Fruit fly (Drosophila melanogaster) whole organism, embryonic: ENCODE data around the gene Sbds.

Source experiments
- Awh ChIP-seq: fragments of 200-800 bp; sonication (Bioruptor generic); IDR thresholded peaks from 2 replicates; pipeline ENCODE4, ENCODE4 v1.3.6; 2022; ENCODE audit warnings: missing biosample characterization, missing genetic modification characterization
- Blimp-1 ChIP-seq: fragments of 200-800 bp; sonication (Bioruptor generic); optimal IDR thresholded peaks from 3 replicates; lab custom pipeline; 2018; ENCODE audit warnings: missing biosample characterization, missing genetic modification characterization, mild to moderate bottlenecking, moderate library complexity, missing genetic modification reagents
- CG10366 ChIP-seq: fragments of 200-800 bp; sonication (Bioruptor generic); IDR thresholded peaks from 2 replicates; pipeline ENCODE4 v1.3.6; 2022; ENCODE audit warnings: missing biosample characterization, missing genetic modification characterization
- CG13287 ChIP-seq: fragments of 200-800 bp; sonication (Bioruptor generic); IDR thresholded peaks from 2 replicates; pipeline ENCODE4 v1.3.6; 2022; ENCODE audit warnings: missing biosample characterization, missing genetic modification characterization; ENCODE audit not compliant: partially characterized antibody
- CG13894 ChIP-seq: fragments of 200-800 bp; sonication (Bioruptor generic); optimal IDR thresholded peaks from 3 replicates; lab custom pipeline; 2018; ENCODE audit warnings: missing biosample characterization, mild to moderate bottlenecking, missing genetic modification characterization, moderate library complexity
- CG14860 ChIP-seq: fragments of 200-800 bp; sonication (Bioruptor generic); IDR thresholded peaks from 3 replicates; pipeline ENCODE4 v1.3.6; 2022; ENCODE audit warnings: missing biosample characterization, missing genetic modification characterization; ENCODE audit not compliant: partially characterized antibody
- CG15514 ChIP-seq: fragments of 200-800 bp; sonication (Bioruptor generic); optimal IDR thresholded peaks from 3 replicates; lab custom pipeline; 2017; ENCODE audit warnings: missing biosample characterization, missing genetic modification characterization, mild to moderate bottlenecking, moderate library complexity, missing genetic modification reagents
- CG1603 ChIP-seq: fragments of 200-800 bp; sonication (Bioruptor generic); optimal IDR thresholded peaks from 2 replicates; lab custom pipeline; 2019; ENCODE audit warnings: missing biosample characterization, mild to moderate bottlenecking, missing genetic modification characterization, moderate library complexity
- CG1832 ChIP-seq: fragments of 200-800 bp; sonication (Bioruptor generic); optimal IDR thresholded peaks from 2 replicates; lab custom pipeline; 2017; ENCODE audit warnings: missing biosample characterization, mild to moderate bottlenecking, missing genetic modification characterization, inconsistent platforms
- CG2116 ChIP-seq: fragments of 200-800 bp; sonication (Bioruptor generic); optimal IDR thresholded peaks from 3 replicates; lab custom pipeline; 2018; ENCODE audit warnings: missing biosample characterization, mild to moderate bottlenecking, missing genetic modification characterization
- CG2199 ChIP-seq: fragments of 200-800 bp; sonication (Bioruptor generic); IDR thresholded peaks from 3 replicates; pipeline ENCODE4 v1.3.6; 2022; ENCODE audit warnings: missing biosample characterization, missing genetic modification characterization
- CG31388 ChIP-seq: fragments of 200-800 bp; sonication (Bioruptor generic); optimal IDR thresholded peaks from 2 replicates; lab custom pipeline; 2016; ENCODE audit warnings: missing biosample characterization, missing genetic modification characterization
- CG4707 ChIP-seq: fragments of 200-800 bp; sonication (Bioruptor generic); optimal IDR thresholded peaks from 2 replicates; lab custom pipeline; 2018; ENCODE audit warnings: missing biosample characterization, mild to moderate bottlenecking, missing genetic modification characterization, moderate library complexity
- CG6813 ChIP-seq: fragments of 200-800 bp; sonication (Bioruptor generic); optimal IDR thresholded peaks from 2 replicates; lab custom pipeline; 2017; ENCODE audit warnings: missing biosample characterization, missing genetic modification characterization, mild to moderate bottlenecking, moderate library complexity, missing genetic modification reagents
- CG7745 ChIP-seq: fragments of 200-800 bp; sonication (Bioruptor generic); optimal IDR thresholded peaks from 2 replicates; lab custom pipeline; 2018; ENCODE audit warnings: missing biosample characterization, mild to moderate bottlenecking, missing genetic modification characterization, moderate library complexity
- CG8281 ChIP-seq: fragments of 200-800 bp; sonication (Bioruptor generic); optimal IDR thresholded peaks from 2 replicates; lab custom pipeline; 2018; ENCODE audit warnings: missing biosample characterization, mild to moderate bottlenecking, missing genetic modification characterization, moderate library complexity
- CG8290 ChIP-seq, 3 experiments: fragments of 200-800 bp; sonication (Bioruptor generic); optimal IDR thresholded peaks; 2 replicates each; lab custom pipeline; 2016 to 2019; ENCODE audit warnings: missing biosample characterization in 3 of 3, missing genetic modification characterization in 3 of 3, mild to moderate bottlenecking in 2 of 3, moderate library complexity in 1 of 3
- CTCF ChIP-seq: fragments of 200-800 bp; sonication (Bioruptor generic); optimal IDR thresholded peaks from 2 replicates; lab custom pipeline; 2017; ENCODE audit warnings: missing biosample characterization, mild to moderate bottlenecking, missing genetic modification characterization, moderate library complexity
- Dp ChIP-seq: fragments of 200-800 bp; sonication (Bioruptor generic); optimal IDR thresholded peaks from 2 replicates; lab custom pipeline; 2018; ENCODE audit warnings: missing biosample characterization, mild to moderate bottlenecking, missing genetic modification characterization, moderate library complexity
- E2f1 ChIP-seq: fragments of 200-800 bp; sonication (Bioruptor generic); IDR thresholded peaks from 2 replicates; pipeline ENCODE4 v1.3.6; 2022; ENCODE audit warnings: missing biosample characterization, missing genetic modification characterization
- Ets97D ChIP-seq: fragments of 200-800 bp; sonication (Bioruptor generic); optimal IDR thresholded peaks from 3 replicates; lab custom pipeline; 2016; ENCODE audit warnings: missing biosample characterization, missing genetic modification characterization
- Fer2 ChIP-seq: fragments of 200-800 bp; sonication (Bioruptor generic); optimal IDR thresholded peaks from 2 replicates; lab custom pipeline; 2018; ENCODE audit warnings: missing biosample characterization, mild to moderate bottlenecking, missing genetic modification characterization, moderate library complexity
- HmgZ ChIP-seq: fragments of 200-800 bp; sonication (Bioruptor generic); optimal IDR thresholded peaks from 2 replicates; lab custom pipeline; 2018; ENCODE audit warnings: missing biosample characterization, mild to moderate bottlenecking, missing genetic modification characterization
- Kr ChIP-seq: fragments of 200-800 bp; sonication (Bioruptor generic); optimal IDR thresholded peaks from 2 replicates; lab custom pipeline; 2017; ENCODE audit warnings: missing biosample characterization, mild to moderate bottlenecking, missing genetic modification characterization
- Lpt ChIP-seq: fragments of >200 bp; optimal IDR thresholded peaks from 2 replicates; lab custom pipeline; 2018; ENCODE audit warnings: missing biosample characterization, missing genetic modification characterization
- Max ChIP-seq: fragments of 200-800 bp; sonication (Bioruptor generic); optimal IDR thresholded peaks from 2 replicates; lab custom pipeline; 2016; ENCODE audit warnings: missing biosample characterization, mild to moderate bottlenecking, missing genetic modification characterization
- Scr ChIP-seq: fragments of 200-800 bp; sonication (Bioruptor generic); IDR thresholded peaks from 2 replicates; pipeline ENCODE4 v1.3.6; 2022; ENCODE audit warnings: missing biosample characterization, missing genetic modification characterization; ENCODE audit not compliant: partially characterized antibody
- Trl ChIP-seq, 3 experiments: fragments of >200 bp in 2 of 3; fragments of 200-800 bp in 1 of 3; sonication (Bioruptor generic) in 1 of 3; optimal IDR thresholded peaks; 2 replicates in 1 of 3; 3 replicates in 2 of 3; lab custom pipeline; 2016 to 2017; ENCODE audit warnings: missing biosample characterization in 1 of 3, missing genetic modification characterization in 1 of 3
- Vsx1 ChIP-seq: fragments of 200-800 bp; sonication (Bioruptor generic); optimal IDR thresholded peaks from 2 replicates; lab custom pipeline; 2017; ENCODE audit warnings: missing biosample characterization, mild to moderate bottlenecking, missing genetic modification characterization, missing genetic modification reagents
- abd-A ChIP-seq: fragments of 200-800 bp; sonication (Bioruptor generic); optimal IDR thresholded peaks from 3 replicates; lab custom pipeline; 2019; ENCODE audit warnings: missing biosample characterization, mild to moderate bottlenecking, missing genetic modification characterization, moderate library complexity
- chm ChIP-seq: fragments of 200-800 bp; sonication (Bioruptor generic); IDR thresholded peaks from 2 replicates; pipeline ENCODE4 v1.3.6; 2022; ENCODE audit warnings: missing biosample characterization, missing genetic modification characterization
- ci ChIP-seq: fragments of 200-800 bp; sonication (Bioruptor generic); IDR thresholded peaks from 3 replicates; pipeline ENCODE4 v1.3.6; 2022; ENCODE audit warnings: missing biosample characterization, missing genetic modification characterization
- crol ChIP-seq: fragments of 200-800 bp; sonication (Bioruptor generic); IDR thresholded peaks from 2 replicates; pipeline ENCODE4 v1.3.6; 2022; ENCODE audit warnings: missing biosample characterization, missing genetic modification characterization
- ftz-f1 ChIP-seq: fragments of 200-800 bp; sonication (Bioruptor generic); optimal IDR thresholded peaks from 2 replicates; lab custom pipeline; 2016; ENCODE audit warnings: missing biosample characterization, missing genetic modification characterization
- ham ChIP-seq: fragments of 200-800 bp; sonication (Bioruptor generic); IDR thresholded peaks from 2 replicates; pipeline ENCODE4 v1.3.6; 2022; ENCODE audit warnings: missing biosample characterization, missing genetic modification characterization
- insv ChIP-seq, 2 experiments: fragments of 200-800 bp; sonication (Bioruptor generic); optimal IDR thresholded peaks; 3 replicates each; lab custom pipeline; 2016 to 2018; ENCODE audit warnings: missing biosample characterization in 2 of 2, missing genetic modification characterization in 2 of 2
- kni ChIP-seq: fragments of 200-800 bp; sonication (Bioruptor generic); optimal IDR thresholded peaks from 3 replicates; lab custom pipeline; 2017; ENCODE audit warnings: mild to moderate bottlenecking, missing biosample characterization, missing genetic modification reagents, missing genetic modification characterization
- pita ChIP-seq: fragments of 200-800 bp; sonication (Bioruptor generic); optimal IDR thresholded peaks from 2 replicates; lab custom pipeline; 2017; ENCODE audit warnings: missing biosample characterization, mild to moderate bottlenecking, missing genetic modification characterization
- pros ChIP-seq: fragments of 200-800 bp; sonication (Bioruptor generic); optimal IDR thresholded peaks from 3 replicates; lab custom pipeline; 2019; ENCODE audit warnings: missing biosample characterization, mild to moderate bottlenecking, missing genetic modification characterization, moderate library complexity
- sd ChIP-seq: fragments of 200-800 bp; sonication (Bioruptor generic); optimal IDR thresholded peaks from 3 replicates; lab custom pipeline; 2018; ENCODE audit warnings: missing biosample characterization, mild to moderate bottlenecking, missing genetic modification characterization, moderate library complexity
- sens ChIP-seq: fragments of 200-800 bp; sonication (Bioruptor generic); peaks from one replicate; lab custom pipeline; 2016; ENCODE audit warnings: missing biosample characterization, missing genetic modification characterization
- slp2 ChIP-seq: fragments of 200-800 bp; sonication (Bioruptor generic); optimal IDR thresholded peaks from 2 replicates; lab custom pipeline; 2016; ENCODE audit warnings: missing biosample characterization, missing genetic modification characterization
- sqz ChIP-seq: fragments of 200-800 bp; sonication (Bioruptor generic); optimal IDR thresholded peaks from 3 replicates; lab custom pipeline; 2018; ENCODE audit warnings: missing biosample characterization, mild to moderate bottlenecking, missing genetic modification characterization
- vvl ChIP-seq: fragments of 200-800 bp; sonication (Bioruptor generic); IDR thresholded peaks from 2 replicates; pipeline ENCODE4 v1.3.6; 2022; ENCODE audit warnings: missing biosample characterization, missing genetic modification characterization
- zen ChIP-seq: fragments of 200-800 bp; sonication (Bioruptor generic); optimal IDR thresholded peaks from 3 replicates; lab custom pipeline; 2018; ENCODE audit warnings: missing biosample characterization, mild to moderate bottlenecking, missing genetic modification characterization, moderate library complexity

Sbds gene

DNA sequence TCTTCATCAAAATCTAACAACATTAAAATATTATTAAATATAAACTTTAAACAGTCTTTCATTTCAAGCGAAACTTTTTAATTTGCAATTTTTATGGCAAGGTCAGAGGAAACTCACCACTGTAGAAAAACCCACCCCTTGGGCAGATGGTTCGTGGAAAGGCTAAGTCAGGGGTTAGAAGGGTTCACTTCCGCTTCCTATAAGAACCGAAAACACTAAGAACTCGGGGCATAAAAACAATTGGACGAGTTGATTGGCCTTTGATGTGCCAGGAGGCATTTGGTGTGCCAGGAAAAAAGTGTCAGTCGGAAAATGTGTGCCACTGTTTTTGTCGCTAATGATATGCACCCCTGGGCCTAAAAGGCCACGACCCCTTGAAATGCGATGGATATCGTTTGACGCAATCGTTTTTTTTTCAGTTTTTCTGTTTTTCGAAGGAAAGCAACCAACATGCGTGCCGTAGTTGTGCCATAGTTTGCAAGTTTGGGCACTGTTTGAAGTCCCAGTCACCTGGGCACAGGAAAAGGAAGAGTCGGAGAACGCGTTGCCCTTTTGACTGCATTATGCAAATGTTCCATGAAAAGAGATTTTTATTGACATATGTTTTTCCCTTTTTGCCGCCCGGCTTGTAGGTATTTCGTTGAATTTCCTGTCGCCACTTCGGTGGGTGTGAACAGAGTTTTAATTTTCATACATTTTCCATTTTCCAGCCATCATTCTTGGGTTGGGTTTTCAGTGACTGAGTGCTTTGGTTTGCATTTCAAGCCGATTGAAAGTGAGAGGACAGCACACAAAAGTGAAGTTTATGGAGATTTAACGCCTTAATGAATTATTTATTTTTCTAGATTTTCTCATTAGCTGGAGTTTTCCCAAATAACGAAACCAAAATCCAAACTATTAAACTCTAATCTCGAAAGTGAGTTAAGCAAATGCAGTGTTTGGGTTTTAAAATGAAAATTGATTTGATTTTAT is 32.2 kb downstream of the Sbds start:
- peak; percentile 71 for TF ChIP-seq pros (GFP tag; lab: Kevin White, UChicago)
- peak; percentile 10 for TF ChIP-seq pita
- peak; percentile 15 for TF ChIP-seq CG4707 (GFP tag; lab: Kevin White, UChicago)
- no peak for TF ChIP-seq Dp (GFP tag; lab: Kevin White, UChicago)
- TF ChIP-seq CG13287 (GFP tag; lab: Robert Waterston, UW) = no peak
- TF ChIP-seq insv (GFP tag; optimal IDR thresholded peaks at IDR 0.05; lab: Kevin White, UChicago) = peak; percentile 19 to 92
- TF ChIP-seq CTCF = peak; percentile 29
- peak; percentile 66 for TF ChIP-seq Ets97D (GFP tag; lab: Kevin White, UChicago)
- peak; percentile 78 for TF ChIP-seq sqz
- TF ChIP-seq CG2199 (GFP tag; lab: Robert Waterston, UW) = 0 out of 3 replicates have a peak, but pooled peaks have one; percentile 44
- TF ChIP-seq CG8281 (tag; lab: Kevin White, UChicago) = no peak
- peak; percentile 96 for TF ChIP-seq Blimp-1 (GFP tag; lab: Kevin White, UChicago)
- peak; percentile 80 for TF ChIP-seq sens (GFP tag; lab: Kevin White, UChicago)
- no peak for TF ChIP-seq CG14860 (GFP tag; lab: Robert Waterston, UW)
- TF ChIP-seq Kr (GFP tag; lab: Kevin White, UChicago) = peak; percentile 98
- TF ChIP-seq ci = 0 out of 3 replicates have a peak, but pooled peaks have one; percentile 33
- TF ChIP-seq Fer2 (tag; lab: Kevin White, UChicago) = no peak
- peak; percentile 56; the same call in 1 of the 2 replicates for TF ChIP-seq chm (GFP tag; lab: Robert Waterston, UW)
- TF ChIP-seq E2f1 = no peak
- peak; percentile 4 for TF ChIP-seq zen (tag; lab: Kevin White, UChicago)
- peak; percentile 77 for TF ChIP-seq vvl (GFP tag; lab: Robert Waterston, UW)
- no peak for TF ChIP-seq CG2116 (GFP tag; lab: Kevin White, UChicago)
- TF ChIP-seq CG1832 (GFP tag; lab: Kevin White, UChicago) = no peak
- TF ChIP-seq kni (GFP tag; lab: Kevin White, UChicago) = peak; percentile 77
- TF ChIP-seq crol = peak; percentile 23; the same call in 1 of the 2 replicates
- TF ChIP-seq CG10366 = no peak
- no peak for TF ChIP-seq Scr
- no peak for TF ChIP-seq CG6813 (GFP tag; lab: Kevin White, UChicago)
- TF ChIP-seq, all 482 proteins: peak for 17

DNA sequence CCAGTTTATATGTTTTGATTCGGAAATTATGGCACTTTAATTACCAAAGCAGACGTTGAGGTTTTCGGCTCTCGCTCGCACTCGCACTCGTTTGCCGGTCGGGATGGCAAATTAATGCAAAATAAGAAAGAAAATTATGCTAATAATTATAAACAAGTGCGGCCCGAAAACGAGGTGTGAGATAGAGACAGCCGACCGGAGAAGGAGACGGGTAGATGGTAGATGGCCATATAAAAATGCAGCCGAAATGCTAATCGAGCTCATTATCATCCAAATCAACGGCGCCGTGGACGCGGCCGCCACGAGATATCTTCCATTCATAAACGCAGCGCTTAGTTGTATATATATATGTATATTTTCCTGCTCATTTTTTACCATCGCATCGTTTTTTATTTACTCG is 34.8 kb downstream of the Sbds start:
- peak; percentile 18 for TF ChIP-seq CG7745 (tag; lab: Kevin White, UChicago)
- no peak for TF ChIP-seq CG10366
- no peak for TF ChIP-seq ftz-f1 (GFP tag; lab: Kevin White, UChicago)
- peak; percentile 82 for TF ChIP-seq abd-A (tag; lab: Kevin White, UChicago)
- TF ChIP-seq Vsx1 (GFP tag; lab: Kevin White, UChicago) = peak; percentile 16
- TF ChIP-seq Awh (GFP tag; lab: Robert Waterston, UW) = peak; percentile 63; the same call in 1 of the 2 replicates
- peak; percentile 77 for TF ChIP-seq sens (GFP tag; lab: Kevin White, UChicago)
- TF ChIP-seq CG31388 (GFP tag; lab: Kevin White, UChicago) = no peak
- TF ChIP-seq vvl (GFP tag; lab: Robert Waterston, UW) = peak; percentile 98

- TF ChIP-seq CG15514 (no peak), ham (GFP tag; lab: Robert Waterston, UW) (no peak), HmgZ (tag; lab: Kevin White, UChicago) (no peak), Lpt (GFP tag; lab: Kevin White, UChicago) (no peak), CG8290 (GFP tag; optimal IDR thresholded peaks at IDR 0.05; lab: Kevin White, UChicago) (no peak), CG8290 (tag; optimal IDR thresholded peaks at IDR 0.05; lab: Kevin White, UChicago) (peak in 1 of 2 experiments; percentile 37), sd (peak; percentile 73), slp2 (GFP tag; lab: Kevin White, UChicago) (no peak), CG1603 (no peak), Trl (optimal IDR thresholded peaks at IDR 0.05; lab: Kevin White, UChicago) (peak; percentile 30 to 61), Trl (GFP tag; optimal IDR thresholded peaks at IDR 0.05; lab: Kevin White, UChicago) (no peak), CG13894 (tag; lab: Kevin White, UChicago) (no peak), Max (no peak)
These were observed 37.1 kb downstream of the Sbds start, which contains the start of gene vvl for dm6 chr3L:6789788-6790325. TSS of gene vvl (plus strand) at chr3L:6790158.
